Worm (Caenorhabditis elegans) whole organism, L1 larva: ENCODE data around the gene djr-1.1.

Source experiments
- C34B4.2 ChIP-seq: sonication (generic microtip); optimal IDR thresholded peaks from 2 replicates; lab custom pipeline; 2017; ENCODE audit warnings: mild to moderate bottlenecking, missing genetic modification characterization, missing compliant biosample characterization
- F16B12.6 ChIP-seq: fragments of 150-350 bp; optimal IDR thresholded peaks from 2 replicates; lab custom pipeline; 2014; ENCODE audit warnings: missing biosample characterization, missing genetic modification characterization
- Y116A8C.19 ChIP-seq: sonication (generic microtip); optimal IDR thresholded peaks from 2 replicates; lab custom pipeline; 2016; ENCODE audit warnings: missing compliant biosample characterization, missing genetic modification characterization, borderline replicate concordance
- aha-1 ChIP-seq: fragments of 150-350 bp; optimal IDR thresholded peaks from 2 replicates; lab custom pipeline; 2014; ENCODE audit warnings: missing biosample characterization, missing genetic modification characterization
- ama-1 ChIP-seq: fragments of 150-350 bp; optimal IDR thresholded peaks from 2 replicates; lab custom pipeline; 2014
- ceh-90 ChIP-seq: sonication (generic microtip); optimal IDR thresholded peaks from 2 replicates; lab custom pipeline; 2016; ENCODE audit warnings: missing genetic modification characterization, missing compliant biosample characterization
- dsc-1 ChIP-seq: sonication (generic microtip); optimal IDR thresholded peaks from 2 replicates; lab custom pipeline; 2016; ENCODE audit warnings: mild to moderate bottlenecking, missing genetic modification characterization, missing compliant biosample characterization
- efl-1 ChIP-seq, 4 experiments: fragments of 150-350 bp; optimal IDR thresholded peaks in 3 of 4; peaks in 1 of 4; 1 replicate in 1 of 4; 2 replicates in 3 of 4; lab custom pipeline; 2014; ENCODE audit warnings: missing biosample characterization in 2 of 4, missing genetic modification characterization in 2 of 4, missing genetic modification reagents in 2 of 4
- ets-5 ChIP-seq: fragments of 200-800 bp; sonication (Bioruptor generic); IDR thresholded peaks from 2 replicates; pipeline ENCODE4 v1.3.6; 2022; ENCODE audit warnings: missing genetic modification characterization, missing compliant biosample characterization
- fkh-10 ChIP-seq: sonication (generic microtip); optimal IDR thresholded peaks from 2 replicates; lab custom pipeline; 2017; ENCODE audit warnings: missing biosample characterization, missing genetic modification reagents, missing genetic modification characterization
- fkh-4 ChIP-seq: sonication (generic microtip); optimal IDR thresholded peaks from 2 replicates; lab custom pipeline; 2016; ENCODE audit warnings: missing compliant biosample characterization, missing genetic modification characterization, borderline replicate concordance
- fos-1 ChIP-seq: fragments of 150-350 bp; optimal IDR thresholded peaks from 2 replicates; lab custom pipeline; 2014; ENCODE audit warnings: missing biosample characterization, missing genetic modification characterization
- lin-14 ChIP-seq: fragments of 200-800 bp; sonication (Bioruptor generic); optimal IDR thresholded peaks from 2 replicates; lab custom pipeline; 2018; ENCODE audit warnings: mild to moderate bottlenecking, missing genetic modification characterization, moderate library complexity, missing compliant biosample characterization
- lin-15B ChIP-seq: fragments of 150-350 bp; sonication (generic microtip); optimal IDR thresholded peaks from 3 replicates; lab custom pipeline; 2014; ENCODE audit warnings: missing biosample characterization, missing genetic modification characterization
- lin-35 ChIP-seq, 2 experiments: fragments of 150-350 bp; optimal IDR thresholded peaks; 2 replicates each; lab custom pipeline; 2014; ENCODE audit warnings: missing biosample characterization in 2 of 2, missing genetic modification characterization in 2 of 2, missing genetic modification reagents in 2 of 2
- lsy-2 ChIP-seq, 2 experiments: fragments of 150-350 bp; optimal IDR thresholded peaks; 2 replicates each; lab custom pipeline; 2014; ENCODE audit warnings: missing biosample characterization in 2 of 2, missing genetic modification characterization in 2 of 2
- mdl-1 ChIP-seq, 2 experiments: fragments of 150-350 bp; optimal IDR thresholded peaks; 2 replicates each; lab custom pipeline; 2014 to 2017; ENCODE audit warnings: missing biosample characterization in 2 of 2, missing genetic modification characterization in 2 of 2, inconsistent platforms in 1 of 2
- nhr-19 ChIP-seq: fragments of 200-800 bp; sonication (Bioruptor generic); conservative IDR thresholded peaks from 2 replicates; pipeline ENCODE4 v1.3.6; 2022; ENCODE audit warnings: missing genetic modification characterization, missing compliant biosample characterization
- nhr-20 ChIP-seq: sonication (generic microtip); optimal IDR thresholded peaks from 2 replicates; lab custom pipeline; 2016; ENCODE audit warnings: mild to moderate bottlenecking, missing genetic modification characterization, missing compliant biosample characterization
- nhr-237 ChIP-seq: fragments of 150-350 bp; optimal IDR thresholded peaks from 2 replicates; lab custom pipeline; 2014; ENCODE audit warnings: missing biosample characterization, missing genetic modification characterization
- nhr-28 ChIP-seq: fragments of 150-350 bp; optimal IDR thresholded peaks from 2 replicates; lab custom pipeline; 2014; ENCODE audit warnings: missing biosample characterization, missing genetic modification characterization
- nhr-47 ChIP-seq: sonication (generic microtip); optimal IDR thresholded peaks from 2 replicates; lab custom pipeline; 2016; ENCODE audit warnings: mild to moderate bottlenecking, missing genetic modification characterization, moderate library complexity, missing compliant biosample characterization
- nhr-85 ChIP-seq: sonication (generic microtip); peaks from one replicate; lab custom pipeline; 2016; ENCODE audit warnings: missing genetic modification characterization, inconsistent platforms, missing compliant biosample characterization
- nhr-90 ChIP-seq: sonication (generic microtip); optimal IDR thresholded peaks from 2 replicates; lab custom pipeline; 2016; ENCODE audit warnings: mild to moderate bottlenecking, missing genetic modification characterization, missing compliant biosample characterization; ENCODE audit not compliant: poor library complexity
- pag-3 ChIP-seq: sonication (generic microtip); optimal IDR thresholded peaks from 2 replicates; lab custom pipeline; 2017; ENCODE audit warnings: missing genetic modification characterization, mild to moderate bottlenecking, missing compliant biosample characterization, antibody characterized with exemption, borderline replicate concordance; ENCODE audit not compliant: insufficient read depth
- pax-3 ChIP-seq: fragments of 200-800 bp; sonication (Bioruptor generic); optimal IDR thresholded peaks from 2 replicates; lab custom pipeline; 2018; ENCODE audit warnings: mild to moderate bottlenecking, missing genetic modification characterization, moderate library complexity, missing compliant biosample characterization
- pqm-1 ChIP-seq: sonication (generic microtip); optimal IDR thresholded peaks from 3 replicates; lab custom pipeline; 2017; ENCODE audit warnings: missing biosample characterization, missing genetic modification characterization
- skn-1 ChIP-seq: fragments of 150-350 bp; optimal IDR thresholded peaks from 2 replicates; lab custom pipeline; 2014; ENCODE audit warnings: missing biosample characterization, missing genetic modification characterization
- snu-23 ChIP-seq: sonication (generic microtip); optimal IDR thresholded peaks from 2 replicates; lab custom pipeline; 2016; ENCODE audit warnings: missing genetic modification characterization, missing compliant biosample characterization
- sptf-1 ChIP-seq: fragments of 150-350 bp; optimal IDR thresholded peaks from 2 replicates; lab custom pipeline; 2014; ENCODE audit warnings: missing biosample characterization, missing genetic modification characterization
- tbx-2 ChIP-seq: sonication (generic microtip); optimal IDR thresholded peaks from 2 replicates; lab custom pipeline; 2016; ENCODE audit warnings: missing genetic modification characterization, missing compliant biosample characterization
- unc-30 ChIP-seq: sonication (generic microtip); optimal IDR thresholded peaks from 2 replicates; lab custom pipeline; 2017; ENCODE audit warnings: missing biosample characterization, missing genetic modification characterization
- unc-62 ChIP-seq: fragments of 150-350 bp; optimal IDR thresholded peaks from 2 replicates; lab custom pipeline; 2014; ENCODE audit warnings: missing biosample characterization, missing genetic modification reagents, missing genetic modification characterization
- unc-98 ChIP-seq: fragments of 200-800 bp; sonication (Bioruptor generic); IDR thresholded peaks from 2 replicates; pipeline ENCODE4 v1.3.6; 2022; ENCODE audit warnings: missing genetic modification characterization, missing compliant biosample characterization
- vab-15 ChIP-seq: sonication (generic microtip); optimal IDR thresholded peaks from 2 replicates; lab custom pipeline; 2017; ENCODE audit warnings: missing genotype, mild to moderate bottlenecking, missing genetic modification characterization, missing compliant biosample characterization
- xbp-1 ChIP-seq: sonication (generic microtip); optimal IDR thresholded peaks from 2 replicates; lab custom pipeline; 2016; ENCODE audit warnings: missing genetic modification characterization, missing compliant biosample characterization
- zag-1 ChIP-seq: fragments of 150-350 bp; optimal IDR thresholded peaks from 2 replicates; lab custom pipeline; 2014; ENCODE audit warnings: missing biosample characterization, missing genetic modification characterization

djr-1.1 gene

DNA sequence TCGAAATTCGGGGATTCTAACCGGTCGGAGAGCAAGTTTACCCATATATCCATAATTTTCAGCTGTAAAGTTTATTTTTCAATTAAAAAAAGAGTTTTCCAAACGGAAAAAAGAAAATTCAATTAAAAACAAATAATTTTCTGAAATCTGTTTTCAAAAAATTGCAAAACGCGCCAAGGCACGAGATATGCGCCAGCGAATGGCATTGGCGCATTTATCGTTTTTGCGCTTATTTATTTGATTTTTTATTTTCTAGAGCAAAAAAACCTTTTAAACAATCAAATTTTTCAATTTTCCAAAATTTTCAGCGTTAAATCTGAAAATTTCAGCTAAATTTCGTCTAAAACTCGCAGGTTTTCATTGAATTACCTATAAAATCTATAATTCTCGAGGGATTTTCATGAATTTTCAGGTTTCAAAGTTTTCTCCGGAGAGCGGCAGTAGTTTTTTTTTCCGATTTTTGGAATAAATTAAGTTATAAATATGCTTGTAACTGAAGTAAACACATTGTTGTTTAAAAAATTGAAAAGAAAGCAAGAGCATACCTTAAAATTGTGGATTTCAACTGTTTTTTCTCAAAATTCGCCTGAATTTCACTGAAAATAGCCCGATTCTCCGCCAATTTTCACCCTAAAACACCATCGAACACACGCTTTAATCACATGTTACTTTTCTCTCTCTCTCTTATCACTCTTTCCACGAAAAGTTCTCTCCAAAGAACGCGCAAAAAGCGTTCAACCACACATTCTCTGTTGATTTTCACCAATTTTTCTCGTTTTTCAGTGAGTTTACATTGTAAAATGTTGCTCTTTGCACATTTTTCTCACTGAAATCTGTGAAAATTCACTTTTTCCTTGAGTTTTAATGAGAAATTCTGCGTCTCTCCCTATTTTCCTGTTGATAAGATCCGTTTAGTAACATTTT lies 4.5 kb upstream of the djr-1.1 start, which contains the start of gene B0432.10 (continued):
- TF ChIP-seq mdl-1 (tag; optimal IDR thresholded peaks at IDR 0.05; lab: Kevin White, UChicago) = peak in 1 of 2 experiments; percentile 72
- no peak for TF ChIP-seq fkh-10 (GFP tag; lab: Kevin White, UChicago)
- no peak for TF ChIP-seq ama-1 (lab: Kevin White, UChicago)
- TF ChIP-seq Y116A8C.19 (tag; lab: Kevin White, UChicago) = no peak
- TF ChIP-seq nhr-237 = peak; percentile 53
- no peak for TF ChIP-seq sptf-1 (tag; lab: Kevin White, UChicago)
- no peak for TF ChIP-seq unc-62 (GFP tag; lab: Kevin White, UChicago)
- TF ChIP-seq fos-1 (tag; lab: Kevin White, UChicago) = peak; percentile 55
- TF ChIP-seq snu-23 (GFP tag; lab: Kevin White, UChicago) = peak; percentile 93
- peak; percentile 90 for TF ChIP-seq nhr-85 (tag; lab: Kevin White, UChicago)
- peak; percentile 89 for TF ChIP-seq nhr-20 (tag; lab: Kevin White, UChicago)
- TF ChIP-seq lin-14 = peak; percentile 89
- TF ChIP-seq lsy-2 (tag; optimal IDR thresholded peaks at IDR 0.05; lab: Kevin White, UChicago) = peak; percentile 92
- no peak for TF ChIP-seq nhr-28 (tag; lab: Kevin White, UChicago)
- peak; percentile 95 for TF ChIP-seq skn-1 (tag; lab: Kevin White, UChicago)
- peak; percentile 92 for TF ChIP-seq nhr-47
- TF ChIP-seq tbx-2 (tag; lab: Kevin White, UChicago) = peak; percentile 87
- TF ChIP-seq vab-15 (tag; lab: Kevin White, UChicago) = no peak
- TF ChIP-seq pqm-1 (tag; lab: Kevin White, UChicago) = no peak
- TF ChIP-seq lin-35 (GFP tag; optimal IDR thresholded peaks at IDR 0.05; lab: Kevin White, UChicago) = peak; percentile 95 to 97
- no peak for TF ChIP-seq unc-30
- peak; percentile 88 for TF ChIP-seq xbp-1 (tag; lab: Kevin White, UChicago)
- TF ChIP-seq ceh-90 (tag; lab: Kevin White, UChicago) = peak; percentile 43
- no peak for TF ChIP-seq fkh-4 (tag; lab: Kevin White, UChicago)
- TF ChIP-seq zag-1 (tag; lab: Kevin White, UChicago) = no peak
- no peak for TF ChIP-seq C34B4.2 (tag; lab: Kevin White, UChicago)
- no peak for TF ChIP-seq pag-3 (tag; lab: Kevin White, UChicago)
- TF ChIP-seq lin-15B (tag; lab: Kevin White, UChicago) = peak; percentile 82
- peak; percentile 88 for TF ChIP-seq dsc-1 (tag; lab: Kevin White, UChicago)
- peak; percentile 63 for TF ChIP-seq pax-3 (tag; lab: Kevin White, UChicago)
- TF ChIP-seq nhr-19 (GFP tag; lab: Robert Waterston, UW) = peak; percentile 91
- no peak for TF ChIP-seq ets-5 (GFP tag; lab: Robert Waterston, UW)
- peak; percentile 64 for TF ChIP-seq F16B12.6 (tag; lab: Kevin White, UChicago)
- TF ChIP-seq aha-1 (tag; lab: Kevin White, UChicago) = peak; percentile 32
- TF ChIP-seq nhr-90 (tag; lab: Kevin White, UChicago) = peak; percentile 86

DNA sequence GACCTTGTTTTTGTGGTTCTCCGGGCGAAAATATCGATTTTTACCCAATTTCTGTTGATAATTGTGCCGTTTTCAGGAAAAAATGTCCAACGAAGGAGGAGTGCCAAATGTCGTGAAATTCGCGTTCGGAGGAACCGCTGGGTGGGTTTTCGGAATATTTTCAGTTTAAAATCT lies 3.9 kb upstream of the djr-1.1 start, which contains the start of gene misc-1:
misc-1 (plus strand) TSS at position 75 of the 174 bp plus-strand sequence.
- TF ChIP-seq nhr-47 = no peak
- TF ChIP-seq, all 84 proteins: peak for 0

DNA sequence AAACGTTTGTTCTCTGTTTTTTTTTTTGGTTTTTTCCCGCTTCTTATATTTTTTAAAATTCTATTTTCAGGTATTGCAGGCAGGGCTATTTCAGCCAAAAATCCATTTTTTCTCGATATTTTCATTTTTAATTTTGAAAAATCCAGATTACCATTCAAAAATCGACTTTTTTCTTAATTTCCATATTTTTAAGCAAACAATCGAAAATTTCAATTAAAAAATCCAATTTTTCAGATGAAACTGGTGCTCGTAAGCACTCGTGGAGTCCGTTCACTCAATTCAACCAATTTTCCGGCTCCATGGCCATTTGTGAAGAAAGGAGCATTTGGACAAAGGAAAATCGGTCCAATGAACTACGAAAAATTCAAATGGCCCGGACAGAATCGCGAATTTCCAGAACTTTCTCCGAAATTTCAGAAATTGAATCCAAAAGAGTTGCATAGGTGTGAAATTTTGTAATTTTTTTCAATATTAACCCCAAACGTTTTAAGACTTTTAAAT lies 1.6 kb upstream of the djr-1.1 start, which contains the start of gene mrpl-41:
mrpl-41 (plus strand) TSS at position 235 of the 501 bp plus-strand sequence.
- TF ChIP-seq unc-98 (GFP tag; lab: Robert Waterston, UW) = no peak
- TF ChIP-seq fkh-10 (GFP tag; lab: Kevin White, UChicago) = no peak
- TF ChIP-seq efl-1 (optimal IDR thresholded peaks at IDR 0.05; lab: Kevin White, UChicago) = no peak
- peak in 1 of 2 experiments; percentile 91 for TF ChIP-seq efl-1 (GFP tag; optimal IDR thresholded peaks at IDR 0.05 in 1 of 2; lab: Kevin White, UChicago)
- TF ChIP-seq mdl-1 (tag; optimal IDR thresholded peaks at IDR 0.05; lab: Kevin White, UChicago) = no peak
- no peak for TF ChIP-seq vab-15 (tag; lab: Kevin White, UChicago)
